Fruit fly (Drosophila melanogaster) whole organism, embryonic: ENCODE data around the gene Atg6.
A peak's percentile ranks its signal among the peaks of the same experiment; 100 is the strongest.

Experiments used
- Atf-2 ChIP-seq: fragments of 200-800 bp; sonication (Bioruptor generic); optimal IDR thresholded peaks from 2 replicates; lab custom pipeline; 2016; ENCODE audit warnings: missing biosample characterization, missing genetic modification characterization
- CG10959 ChIP-seq: fragments of 200-800 bp; sonication (Bioruptor generic); IDR thresholded peaks from 2 replicates; pipeline ENCODE4 v1.3.6; 2022; ENCODE audit warnings: missing biosample characterization, missing genetic modification characterization
- CG11560 ChIP-seq: fragments of 200-800 bp; sonication (Bioruptor generic); IDR thresholded peaks from 3 replicates; pipeline ENCODE4 v1.3.6; 2022; ENCODE audit warnings: missing biosample characterization, missing genetic modification characterization
- CG12071 ChIP-seq: fragments of 200-800 bp; sonication (Bioruptor generic); optimal IDR thresholded peaks from 3 replicates; lab custom pipeline; 2018; ENCODE audit warnings: missing biosample characterization, mild to moderate bottlenecking, missing genetic modification characterization
- CG12299 ChIP-seq: fragments of 200-800 bp; sonication (Bioruptor generic); optimal IDR thresholded peaks from 2 replicates; lab custom pipeline; 2018; ENCODE audit warnings: missing biosample characterization, mild to moderate bottlenecking, missing genetic modification characterization
- CG12659 ChIP-seq: fragments of 200-800 bp; sonication (Bioruptor generic); optimal IDR thresholded peaks from 3 replicates; lab custom pipeline; 2017; ENCODE audit warnings: mild to moderate bottlenecking, missing biosample characterization, missing genetic modification reagents, missing genetic modification characterization
- CG12744 ChIP-seq: fragments of 200-800 bp; sonication (Bioruptor generic); optimal IDR thresholded peaks from 2 replicates; lab custom pipeline; 2016; ENCODE audit warnings: missing biosample characterization, missing genetic modification characterization
- CG14441 ChIP-seq: fragments of 200-800 bp; sonication (Bioruptor generic); IDR thresholded peaks from 2 replicates; pipeline ENCODE4 v1.3.6; 2022; ENCODE audit warnings: missing biosample characterization, missing genetic modification characterization
- CG17802 ChIP-seq: fragments of 200-800 bp; sonication (Bioruptor generic); optimal IDR thresholded peaks from 2 replicates; lab custom pipeline; 2018; ENCODE audit warnings: missing biosample characterization, mild to moderate bottlenecking, missing genetic modification characterization, moderate library complexity
- CG18476 ChIP-seq: fragments of 200-800 bp; sonication (Bioruptor generic); optimal IDR thresholded peaks from 2 replicates; lab custom pipeline; 2016; ENCODE audit warnings: missing biosample characterization, mild to moderate bottlenecking, missing genetic modification characterization
- CG32772 ChIP-seq: fragments of 200-800 bp; sonication (Bioruptor generic); IDR thresholded peaks from 2 replicates; pipeline ENCODE4 v1.3.6; 2022; ENCODE audit warnings: missing biosample characterization, missing genetic modification characterization
- CG3281 ChIP-seq: fragments of 200-800 bp; sonication (Bioruptor generic); optimal IDR thresholded peaks from 3 replicates; lab custom pipeline; 2017; ENCODE audit warnings: missing biosample characterization, mild to moderate bottlenecking, missing genetic modification characterization
- CG3726 ChIP-seq: fragments of 200-800 bp; sonication (Bioruptor generic); IDR thresholded peaks from 3 replicates; pipeline ENCODE4, ENCODE4 v1.3.6; 2022; ENCODE audit warnings: missing biosample characterization, missing genetic modification characterization
- CG3995 ChIP-seq: fragments of 200-800 bp; sonication (Bioruptor generic); optimal IDR thresholded peaks from 3 replicates; lab custom pipeline; 2016; ENCODE audit warnings: missing biosample characterization, missing genetic modification characterization
- CG5245 ChIP-seq: fragments of 200-800 bp; sonication (Bioruptor generic); optimal IDR thresholded peaks from 3 replicates; lab custom pipeline; 2016; ENCODE audit warnings: missing biosample characterization, missing genetic modification characterization
- CG6689 ChIP-seq: fragments of 200-800 bp; sonication (Bioruptor generic); IDR thresholded peaks from 2 replicates; pipeline ENCODE4 v1.3.6; 2022; ENCODE audit warnings: missing biosample characterization, missing genetic modification characterization
- CG7357 ChIP-seq: fragments of 200-800 bp; sonication (Bioruptor generic); IDR thresholded peaks from 3 replicates; pipeline ENCODE4 v1.3.6; 2022; ENCODE audit warnings: missing biosample characterization, missing genetic modification characterization
- CG7987 ChIP-seq: fragments of 200-800 bp; sonication (Bioruptor generic); optimal IDR thresholded peaks from 2 replicates; lab custom pipeline; 2018; ENCODE audit warnings: missing biosample characterization, mild to moderate bottlenecking, missing genetic modification characterization, moderate library complexity
- CkIIα-i1 ChIP-seq: fragments of 200-800 bp; sonication (Bioruptor generic); IDR thresholded peaks from 2 replicates; pipeline ENCODE4 v1.3.6; 2022; ENCODE audit warnings: missing biosample characterization, missing genetic modification characterization
- Dip2 ChIP-seq: fragments of 200-800 bp; sonication (Bioruptor generic); IDR thresholded peaks from 2 replicates; pipeline ENCODE4 v1.3.6; 2022; ENCODE audit warnings: missing biosample characterization, missing genetic modification characterization
- Dll ChIP-seq: fragments of 200-800 bp; sonication (Bioruptor generic); IDR thresholded peaks from 4 replicates; pipeline ENCODE4 v1.3.6; 2022; ENCODE audit warnings: missing biosample characterization, missing genetic modification characterization; ENCODE audit not compliant: partially characterized antibody
- Dp ChIP-seq: fragments of 200-800 bp; sonication (Bioruptor generic); optimal IDR thresholded peaks from 2 replicates; lab custom pipeline; 2018; ENCODE audit warnings: missing biosample characterization, mild to moderate bottlenecking, missing genetic modification characterization, moderate library complexity
- E2f2 ChIP-seq: fragments of 200-800 bp; sonication (Bioruptor generic); IDR thresholded peaks from 2 replicates; pipeline ENCODE4 v1.3.6; 2022; ENCODE audit warnings: missing biosample characterization, missing genetic modification characterization
- Eip74EF ChIP-seq, 2 experiments: fragments of 200-800 bp in 1 of 2; fragments of >200 bp in 1 of 2; sonication (Bioruptor generic) in 1 of 2; optimal IDR thresholded peaks; 2 replicates each; lab custom pipeline; 2017 to 2019; ENCODE audit warnings: missing biosample characterization in 2 of 2, missing genetic modification characterization in 2 of 2, mild to moderate bottlenecking in 1 of 2, moderate library complexity in 1 of 2
- Fer3 ChIP-seq: fragments of 200-800 bp; sonication (Bioruptor generic); optimal IDR thresholded peaks from 2 replicates; lab custom pipeline; 2018; ENCODE audit warnings: missing biosample characterization, mild to moderate bottlenecking, missing genetic modification characterization, moderate library complexity
- HmgZ ChIP-seq: fragments of 200-800 bp; sonication (Bioruptor generic); optimal IDR thresholded peaks from 2 replicates; lab custom pipeline; 2018; ENCODE audit warnings: missing biosample characterization, mild to moderate bottlenecking, missing genetic modification characterization
- Meics ChIP-seq: fragments of 200-800 bp; sonication (Bioruptor generic); optimal IDR thresholded peaks from 2 replicates; lab custom pipeline; 2017; ENCODE audit warnings: missing biosample characterization, mild to moderate bottlenecking, missing genetic modification characterization
- Myb ChIP-seq: fragments of 200-800 bp; sonication (Bioruptor generic); optimal IDR thresholded peaks from 2 replicates; lab custom pipeline; 2016; ENCODE audit warnings: missing biosample characterization, missing genetic modification characterization
- NK7.1 ChIP-seq: fragments of 200-800 bp; sonication (Bioruptor generic); optimal IDR thresholded peaks from 3 replicates; lab custom pipeline; 2016; ENCODE audit warnings: missing biosample characterization, missing genetic modification characterization
- Neu2 ChIP-seq: fragments of 200-800 bp; sonication (Bioruptor generic); optimal IDR thresholded peaks from 3 replicates; lab custom pipeline; 2016; ENCODE audit warnings: missing biosample characterization, missing genetic modification characterization, borderline replicate concordance
- PHDP ChIP-seq: fragments of 200-800 bp; sonication (Bioruptor generic); optimal IDR thresholded peaks from 3 replicates; lab custom pipeline; 2018; ENCODE audit warnings: missing biosample characterization, mild to moderate bottlenecking, missing genetic modification characterization, moderate library complexity
- Vsx1 ChIP-seq: fragments of 200-800 bp; sonication (Bioruptor generic); optimal IDR thresholded peaks from 2 replicates; lab custom pipeline; 2017; ENCODE audit warnings: missing biosample characterization, mild to moderate bottlenecking, missing genetic modification characterization, missing genetic modification reagents
- aop ChIP-seq: fragments of 200-800 bp; sonication (Bioruptor generic); IDR thresholded peaks from 2 replicates; pipeline ENCODE4 v1.3.6; 2022; ENCODE audit warnings: missing biosample characterization, missing genetic modification characterization
- bowl ChIP-seq: fragments of 200-800 bp; sonication (Bioruptor generic); IDR thresholded peaks from 2 replicates; pipeline ENCODE4 v1.3.6; 2022; ENCODE audit warnings: missing biosample characterization, missing genetic modification characterization
- cas ChIP-seq: fragments of 200-800 bp; sonication (Bioruptor generic); IDR thresholded peaks from 2 replicates; pipeline ENCODE4 v1.3.6; 2022; ENCODE audit warnings: missing biosample characterization, missing genetic modification characterization
- cg ChIP-seq: fragments of 200-800 bp; sonication (Bioruptor generic); optimal IDR thresholded peaks from 3 replicates; lab custom pipeline; 2019; ENCODE audit warnings: missing biosample characterization, mild to moderate bottlenecking, missing genetic modification characterization, moderate library complexity
- ewg ChIP-seq: fragments of 200-800 bp; sonication (Bioruptor generic); optimal IDR thresholded peaks from 3 replicates; lab custom pipeline; 2017; ENCODE audit warnings: mild to moderate bottlenecking, missing biosample characterization, missing genetic modification reagents, missing genetic modification characterization
- fru ChIP-seq: fragments of >200 bp; optimal IDR thresholded peaks from 2 replicates; lab custom pipeline; 2017
- gcm ChIP-seq: fragments of 200-800 bp; sonication (Bioruptor generic); optimal IDR thresholded peaks from 2 replicates; lab custom pipeline; 2019; ENCODE audit warnings: missing biosample characterization, mild to moderate bottlenecking, missing genetic modification characterization, moderate library complexity
- hkb ChIP-seq, 2 experiments: fragments of 200-800 bp in 1 of 2; fragments of >200 bp in 1 of 2; sonication (Bioruptor generic) in 1 of 2; IDR thresholded peaks in 1 of 2; optimal IDR thresholded peaks in 1 of 2; 2 replicates each; pipeline versions ENCODE4 v1.3.6 to Lab custom; 2017 to 2022; ENCODE audit warnings: missing biosample characterization in 1 of 2, missing genetic modification characterization in 1 of 2
- kni ChIP-seq: fragments of 200-800 bp; sonication (Bioruptor generic); optimal IDR thresholded peaks from 3 replicates; lab custom pipeline; 2017; ENCODE audit warnings: mild to moderate bottlenecking, missing biosample characterization, missing genetic modification reagents, missing genetic modification characterization
- oc ChIP-seq: fragments of 200-800 bp; sonication (Bioruptor generic); optimal IDR thresholded peaks from 2 replicates; lab custom pipeline; 2018; ENCODE audit warnings: missing biosample characterization, mild to moderate bottlenecking, missing genetic modification characterization, moderate library complexity
- p53 ChIP-seq: fragments of 200-800 bp; sonication (Bioruptor generic); optimal IDR thresholded peaks from 2 replicates; lab custom pipeline; 2016; ENCODE audit warnings: missing biosample characterization, missing genetic modification characterization
- pfk ChIP-seq: fragments of 200-800 bp; sonication (Bioruptor generic); optimal IDR thresholded peaks from 2 replicates; lab custom pipeline; 2018; ENCODE audit warnings: missing biosample characterization, mild to moderate bottlenecking, missing genetic modification characterization, moderate library complexity
- ranshi ChIP-seq: fragments of 200-800 bp; sonication (Bioruptor generic); IDR thresholded peaks from 2 replicates; pipeline ENCODE4 v1.3.6; 2022; ENCODE audit warnings: missing biosample characterization, missing genetic modification characterization
- slbo ChIP-seq: fragments of 200-800 bp; sonication (Bioruptor generic); IDR thresholded peaks from 2 replicates; pipeline ENCODE4 v1.3.6; 2022; ENCODE audit warnings: missing biosample characterization, missing genetic modification characterization
- ssp ChIP-seq: fragments of 200-800 bp; sonication (Bioruptor generic); IDR thresholded peaks from 2 replicates; pipeline ENCODE4 v1.3.6; 2022; ENCODE audit warnings: missing biosample characterization, missing genetic modification characterization
- stc ChIP-seq: fragments of 200-800 bp; sonication (Bioruptor generic); IDR thresholded peaks from 2 replicates; pipeline ENCODE4 v1.3.6; 2022; ENCODE audit warnings: missing biosample characterization, missing genetic modification characterization
- tio ChIP-seq: fragments of 200-800 bp; sonication (Bioruptor generic); optimal IDR thresholded peaks from 2 replicates; lab custom pipeline; 2017; ENCODE audit warnings: missing biosample characterization, missing genetic modification characterization, inconsistent platforms
- unpg ChIP-seq: fragments of 200-800 bp; sonication (Bioruptor generic); optimal IDR thresholded peaks from 3 replicates; lab custom pipeline; 2018; ENCODE audit warnings: missing biosample characterization, mild to moderate bottlenecking, missing genetic modification characterization, moderate library complexity
- zen ChIP-seq: fragments of 200-800 bp; sonication (Bioruptor generic); optimal IDR thresholded peaks from 3 replicates; lab custom pipeline; 2018; ENCODE audit warnings: missing biosample characterization, mild to moderate bottlenecking, missing genetic modification characterization, moderate library complexity

The Atg6 gene

dm6 chr3R:24057188-24057587 lies 6.6 kb upstream of the Atg6 start, which contains the start of gene Hsp68 (continued):
- no peak for TF ChIP-seq CG7987
- TF ChIP-seq Atf-2 (GFP tag; lab: Kevin White, UChicago), result no peak
- TF ChIP-seq Eip74EF (GFP tag; optimal IDR thresholded peaks at IDR 0.05; lab: Kevin White, UChicago), result no peak
- peak; percentile 2 for TF ChIP-seq Meics (GFP tag; lab: Kevin White, UChicago)
- TF ChIP-seq CG12071 (GFP tag; lab: Kevin White, UChicago), result no peak
- TF ChIP-seq CG7357 (GFP tag; lab: Robert Waterston, UW), result no peak
- TF ChIP-seq CG18476 (GFP tag; lab: Kevin White, UChicago), result no peak
- TF ChIP-seq CG10959 (GFP tag; lab: Robert Waterston, UW), result no peak
- TF ChIP-seq unpg (GFP tag; lab: Kevin White, UChicago), result no peak
- no peak for TF ChIP-seq CkIIα-i1
- no peak for TF ChIP-seq p53 (GFP tag; lab: Kevin White, UChicago)
- no peak for TF ChIP-seq oc
- TF ChIP-seq HmgZ (tag; lab: Kevin White, UChicago), result peak; percentile 54
- no peak for TF ChIP-seq ranshi
- no peak for TF ChIP-seq CG3726 (GFP tag; lab: Robert Waterston, UW)
- TF ChIP-seq ewg (GFP tag; lab: Kevin White, UChicago), result no peak
- no peak for TF ChIP-seq pfk
- no peak for TF ChIP-seq kni (GFP tag; lab: Kevin White, UChicago)
- TF ChIP-seq, all 482 proteins: peak for 89

- no peak for TF ChIP-seq cg (GFP tag; lab: Kevin White, UChicago)
- no peak for TF ChIP-seq Dip2 (GFP tag; lab: Robert Waterston, UW)
- TF ChIP-seq slbo (GFP tag; lab: Robert Waterston, UW), result no peak
- TF ChIP-seq Fer3 (tag; lab: Kevin White, UChicago), result no peak
- no peak for TF ChIP-seq tio (GFP tag; lab: Kevin White, UChicago)
- TF ChIP-seq CG32772, result no peak
- TF ChIP-seq CG12659 (GFP tag; lab: Kevin White, UChicago), result no peak
- no peak for TF ChIP-seq ssp (GFP tag; lab: Robert Waterston, UW)
- no peak for TF ChIP-seq CG5245 (GFP tag; lab: Kevin White, UChicago)
- no peak for TF ChIP-seq Vsx1 (GFP tag; lab: Kevin White, UChicago)
- peak; percentile 60 for TF ChIP-seq CG3995 (GFP tag; lab: Kevin White, UChicago)
- no peak for TF ChIP-seq CG12744 (GFP tag; lab: Kevin White, UChicago)
- TF ChIP-seq CG3281 (GFP tag; lab: Kevin White, UChicago), result no peak
- no peak for TF ChIP-seq CG6689 (GFP tag; lab: Robert Waterston, UW)
- TF ChIP-seq aop, result no peak
- peak; percentile 39; the same call in 1 of the 3 replicates for TF ChIP-seq CG11560 (tag; lab: Robert Waterston, UW)
- no peak for TF ChIP-seq Neu2 (GFP tag; lab: Kevin White, UChicago)
- peak; percentile 90 for TF ChIP-seq E2f2 (GFP tag; lab: Robert Waterston, UW)
- TF ChIP-seq hkb (optimal IDR thresholded peaks at IDR 0.05; lab: Kevin White, UChicago), result no peak
- TF ChIP-seq hkb (GFP tag; IDR thresholded peaks at IDR 0.05; lab: Robert Waterston, UW), result no peak
- no peak for TF ChIP-seq gcm
- TF ChIP-seq bowl (GFP tag; lab: Robert Waterston, UW), result no peak
- TF ChIP-seq PHDP (tag; lab: Kevin White, UChicago), result no peak
- no peak for TF ChIP-seq cas (GFP tag; lab: Robert Waterston, UW)
- TF ChIP-seq Myb (GFP tag; lab: Kevin White, UChicago), result no peak
- TF ChIP-seq p53 (GFP tag; lab: Kevin White, UChicago), result no peak
- no peak for TF ChIP-seq CG12299
- TF ChIP-seq Dp (GFP tag; lab: Kevin White, UChicago), result peak; percentile 88
- TF ChIP-seq NK7.1 (GFP tag; lab: Kevin White, UChicago), result no peak
- TF ChIP-seq zen (tag; lab: Kevin White, UChicago), result no peak
- TF ChIP-seq CG14441 (GFP tag; lab: Robert Waterston, UW), result no peak
- no peak for TF ChIP-seq CG17802 (tag; lab: Kevin White, UChicago)
- TF ChIP-seq stc, result no peak
- 0 out of 4 replicates have a peak, but pooled peaks have one; percentile 33 for TF ChIP-seq Dll (GFP tag; lab: Robert Waterston, UW)
- TF ChIP-seq fru (lab: Kevin White, UChicago), result no peak
Measured at dm6 chr3R:24054227-24054626, 3.6 kb upstream of the Atg6 start, which contains the start of gene CG6000. Gene CG6000 (plus strand): TSS chr3R:24054391.
